Worm (Caenorhabditis elegans): ENCODE data around the gene dmd-6.

The dmd-6 gene

DNA sequence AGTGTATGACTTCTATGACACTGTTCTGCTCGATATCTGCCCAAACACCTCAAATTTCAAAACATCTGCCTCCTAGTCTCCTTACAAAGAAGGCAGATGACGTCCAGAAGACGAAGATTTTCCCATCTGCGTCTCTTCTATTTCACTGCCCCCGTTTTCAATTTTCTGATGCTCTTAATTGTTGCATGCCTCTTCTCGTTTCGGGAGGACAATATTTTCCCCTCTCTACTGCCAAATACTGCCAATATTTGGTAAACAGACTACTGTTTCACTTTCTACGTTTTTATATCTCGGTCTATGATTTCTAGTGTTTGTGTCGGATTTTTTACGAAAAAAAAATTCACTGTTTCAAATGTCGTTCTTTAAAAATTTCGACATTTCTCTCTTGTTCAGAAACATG, 45.0 kb downstream of the dmd-6 start:
- TF ChIP-seq cog-1 (tag; optimal IDR thresholded peaks at IDR 0.05), result no peak
- TF ChIP-seq klf-2 (GFP tag; conservative IDR thresholded peaks at IDR 0.05), result no peak
- TF ChIP-seq med-1 (GFP tag; optimal IDR thresholded peaks at IDR 0.05; ENCODE audit: insufficient read depth), result no peak
- no peak for TF ChIP-seq T22C8.4 (GFP tag; IDR thresholded peaks at IDR 0.05)
- no peak for TF ChIP-seq ztf-29 (GFP tag; IDR thresholded peaks at IDR 0.05)
- no peak for TF ChIP-seq ztf-23 (GFP tag; IDR thresholded peaks at IDR 0.05)
- no peak for TF ChIP-seq tab-1 (GFP tag; IDR thresholded peaks at IDR 0.05)
- no peak for TF ChIP-seq ref-1 (GFP tag; conservative IDR thresholded peaks at IDR 0.05)
- TF ChIP-seq flt-1 (GFP tag; IDR thresholded peaks at IDR 0.05), result no peak
